Fruit fly (Drosophila melanogaster): ENCODE measurements around the gene Smyd4-2.
A peak's percentile ranks its signal among the peaks of the same experiment; 100 is the strongest.

The Smyd4-2 gene

DNA sequence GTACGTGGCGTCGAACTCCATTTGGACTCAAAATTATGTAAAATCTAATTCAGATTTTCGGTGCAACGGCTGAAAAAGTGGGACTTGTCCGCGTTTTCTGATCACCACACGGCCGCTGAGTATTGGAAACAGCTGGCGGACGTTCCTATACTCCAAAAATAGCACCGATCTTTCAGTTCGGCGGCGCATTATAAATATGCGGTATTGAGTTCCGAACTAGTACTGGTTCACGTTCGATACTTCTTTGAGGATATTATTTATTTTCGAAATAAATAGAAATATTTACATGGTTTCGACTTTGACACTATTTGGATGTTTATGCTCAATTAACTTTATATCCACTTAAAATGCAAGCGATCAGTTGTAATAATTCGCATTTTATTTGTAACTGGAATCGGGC, at the start of gene Smyd4-2:
Gene Smyd4-2 (minus strand): TSS at position 136 of the 400 bp plus-strand sequence.
- no peak for TF ChIP-seq Jra (GFP tag; optimal IDR thresholded peaks at IDR 0.05)
- TF ChIP-seq dmrt93B (GFP tag; optimal IDR thresholded peaks at IDR 0.05): no peak
- no peak for TF ChIP-seq Dfd (GFP tag; optimal IDR thresholded peaks at IDR 0.05)
- no peak for TF ChIP-seq Abd-B (GFP tag; optimal IDR thresholded peaks at IDR 0.05)
- TF ChIP-seq CG32264 (GFP tag; optimal IDR thresholded peaks at IDR 0.05): no peak
- no peak for TF ChIP-seq usp (GFP tag; optimal IDR thresholded peaks at IDR 0.05)
- no peak for TF ChIP-seq pan (optimal IDR thresholded peaks at IDR 0.05)
- no peak for TF ChIP-seq CrebA (GFP tag; optimal IDR thresholded peaks at IDR 0.05; ENCODE audit: borderline replicate concordance)
- TF ChIP-seq sv (GFP tag; optimal IDR thresholded peaks at IDR 0.05): no peak
- no peak for TF ChIP-seq Myc (optimal IDR thresholded peaks at IDR 0.05)
- no peak for TF ChIP-seq Hr83 (GFP tag; optimal IDR thresholded peaks at IDR 0.05; ENCODE audit: poor library complexity, severe bottlenecking)
- no peak for TF ChIP-seq HLH106 (tag; optimal IDR thresholded peaks at IDR 0.05)
- no peak for TF ChIP-seq woc (GFP tag; optimal IDR thresholded peaks at IDR 0.05)
- TF ChIP-seq lola (GFP tag; optimal IDR thresholded peaks at IDR 0.05): no peak

DNA sequence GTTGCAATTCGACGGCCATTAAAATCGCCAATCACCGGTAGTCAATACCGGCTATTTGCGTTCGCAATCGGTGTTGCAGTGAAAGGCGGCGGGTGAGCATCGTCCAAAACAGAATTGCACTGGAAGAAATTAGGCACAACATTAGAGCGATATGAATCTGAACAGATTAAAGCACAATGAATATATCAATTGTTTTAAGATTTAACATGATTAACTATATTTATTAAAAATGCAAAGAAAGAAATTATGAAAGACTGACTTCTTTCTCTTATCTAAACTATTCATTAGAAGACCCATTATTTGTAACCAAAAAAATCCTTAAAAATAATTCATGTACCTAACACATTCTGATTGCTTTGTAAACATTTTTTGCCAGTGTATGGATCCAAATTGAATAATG, 45.8 kb upstream of the Smyd4-2 start:
- TF ChIP-seq CG9705 (GFP tag; optimal IDR thresholded peaks at IDR 0.05): no peak

DNA sequence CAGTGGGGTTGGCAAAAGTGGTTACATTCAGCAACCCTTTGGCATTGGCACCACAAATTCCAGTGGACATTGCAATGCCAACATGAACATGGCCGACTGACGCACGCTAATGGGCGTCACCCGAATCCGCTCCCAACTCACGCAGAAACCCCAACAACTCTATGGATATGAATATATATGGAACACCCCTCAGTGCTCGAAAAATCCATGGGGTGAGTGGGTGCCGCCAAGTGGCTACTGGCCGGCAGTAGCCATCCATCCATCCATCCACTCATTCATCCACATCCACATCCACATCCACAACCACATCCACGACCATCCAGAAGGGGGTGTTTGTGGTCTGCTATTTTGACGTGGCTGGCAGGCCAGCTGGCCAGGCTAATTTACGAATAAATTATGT, 45.3 kb upstream of the Smyd4-2 start:
- TF ChIP-seq foxo (GFP tag; optimal IDR thresholded peaks at IDR 0.05) (no peak), Myc (optimal IDR thresholded peaks at IDR 0.05) (no peak), Vsx2 (GFP tag; optimal IDR thresholded peaks at IDR 0.05; ENCODE audit: partially characterized antibody) (no peak), Dif (GFP tag; optimal IDR thresholded peaks at IDR 0.05; ENCODE audit: partially characterized antibody) (no peak), dl (GFP tag; optimal IDR thresholded peaks at IDR 0.05; ENCODE audit: insufficient read depth in 1 of 2, partially characterized antibody in 2 of 2) (no peak), Mio (GFP tag; optimal IDR thresholded peaks at IDR 0.05) (no peak), dmrt93B (GFP tag; optimal IDR thresholded peaks at IDR 0.05) (no peak), lola (GFP tag; optimal IDR thresholded peaks at IDR 0.05) (no peak), Hr83 (GFP tag; optimal IDR thresholded peaks at IDR 0.05; ENCODE audit: poor library complexity, severe bottlenecking) (no peak), N (GFP tag; optimal IDR thresholded peaks at IDR 0.05) (no peak), h (GFP tag; optimal IDR thresholded peaks at IDR 0.05) (no peak), psq (GFP tag; optimal IDR thresholded peaks at IDR 0.05) (no peak), sage (GFP tag; optimal IDR thresholded peaks at IDR 0.05) (no peak), fru (GFP tag; optimal IDR thresholded peaks at IDR 0.05) (no peak), brk (GFP tag; optimal IDR thresholded peaks at IDR 0.05) (no peak)

DNA sequence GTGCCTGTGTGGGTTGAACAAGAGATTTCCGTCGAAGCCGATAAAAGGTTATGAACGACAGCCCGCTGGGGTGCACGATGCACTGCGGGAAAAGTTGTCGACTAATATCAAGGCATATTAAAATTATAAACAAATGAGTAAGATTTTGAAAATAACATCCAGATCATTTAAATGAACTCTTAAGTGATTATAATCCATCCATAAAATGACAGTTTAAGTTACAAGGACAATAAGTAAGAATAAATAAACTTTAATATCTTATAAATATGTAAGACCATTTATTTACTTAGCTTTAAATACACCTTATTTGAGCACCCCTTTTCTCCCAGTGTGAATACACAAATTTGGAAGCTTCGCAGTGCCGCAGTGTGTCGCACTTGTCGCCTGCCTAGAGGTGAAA, 42.3 kb upstream of the Smyd4-2 start:
- no peak for TF ChIP-seq psq (GFP tag; optimal IDR thresholded peaks at IDR 0.05)
- TF ChIP-seq h (GFP tag; optimal IDR thresholded peaks at IDR 0.05): peak; percentile 1

DNA sequence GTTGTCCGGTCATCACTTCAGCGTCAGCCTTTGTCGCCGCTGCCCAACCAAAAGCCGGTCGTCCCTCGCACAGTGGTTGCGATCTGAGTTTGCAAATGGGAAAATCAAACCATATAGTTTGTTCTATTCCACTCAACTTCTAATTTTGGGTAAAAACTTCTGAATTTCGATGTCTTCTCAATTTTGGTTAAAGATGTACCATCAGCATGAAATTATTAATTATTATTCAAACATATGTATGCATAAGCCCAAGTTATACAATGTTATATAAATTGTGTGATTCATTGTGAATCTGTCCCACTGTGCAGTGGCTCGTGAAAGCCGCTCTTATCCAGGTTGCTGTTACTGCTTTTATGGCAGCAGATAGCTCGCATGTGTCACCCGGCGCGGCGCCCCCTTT, 40.9 kb upstream of the Smyd4-2 start:
- TF ChIP-seq dl (GFP tag; optimal IDR thresholded peaks at IDR 0.05; ENCODE audit: insufficient read depth in 1 of 2, partially characterized antibody in 2 of 2): no peak
- no peak for TF ChIP-seq CG9705 (GFP tag; optimal IDR thresholded peaks at IDR 0.05)
- peak; percentile 52 for TF ChIP-seq OdsH (GFP tag; optimal IDR thresholded peaks at IDR 0.05)
- TF ChIP-seq HLH106 (tag; optimal IDR thresholded peaks at IDR 0.05): peak; percentile 46
- TF ChIP-seq Hnf4 (GFP tag; optimal IDR thresholded peaks at IDR 0.05): no peak
- TF ChIP-seq Hr78 (GFP tag; optimal IDR thresholded peaks at IDR 0.05): no peak
- peak; percentile 19 for TF ChIP-seq dmrt93B (GFP tag; optimal IDR thresholded peaks at IDR 0.05)
- peak; percentile 52 for TF ChIP-seq rgr (GFP tag; optimal IDR thresholded peaks at IDR 0.05)
- TF ChIP-seq sv (GFP tag; optimal IDR thresholded peaks at IDR 0.05): no peak
- no peak for TF ChIP-seq dsf (GFP tag; optimal IDR thresholded peaks at IDR 0.05; ENCODE audit: borderline replicate concordance)
- TF ChIP-seq woc (GFP tag; optimal IDR thresholded peaks at IDR 0.05): peak; percentile 63
- peak; percentile 61 for TF ChIP-seq ey (GFP tag; optimal IDR thresholded peaks at IDR 0.05)
- no peak for TF ChIP-seq CrebA (GFP tag; optimal IDR thresholded peaks at IDR 0.05; ENCODE audit: borderline replicate concordance)
- TF ChIP-seq Sp1 (GFP tag; optimal IDR thresholded peaks at IDR 0.05): peak; percentile 65
- peak; percentile 47 for TF ChIP-seq psq (GFP tag; optimal IDR thresholded peaks at IDR 0.05)
- TF ChIP-seq br (GFP tag; optimal IDR thresholded peaks at IDR 0.05): peak; percentile 51
- no peak for TF ChIP-seq jim (GFP tag; optimal IDR thresholded peaks at IDR 0.05)
- TF ChIP-seq h (GFP tag; optimal IDR thresholded peaks at IDR 0.05): peak; percentile 65
- TF ChIP-seq usp (GFP tag; optimal IDR thresholded peaks at IDR 0.05): no peak
- TF ChIP-seq Vsx2 (GFP tag; optimal IDR thresholded peaks at IDR 0.05; ENCODE audit: partially characterized antibody): no peak
- no peak for TF ChIP-seq Dif (GFP tag; optimal IDR thresholded peaks at IDR 0.05; ENCODE audit: partially characterized antibody)
- TF ChIP-seq Mio (GFP tag; optimal IDR thresholded peaks at IDR 0.05): no peak
- TF ChIP-seq sage (GFP tag; optimal IDR thresholded peaks at IDR 0.05): no peak
- TF ChIP-seq foxo (GFP tag; optimal IDR thresholded peaks at IDR 0.05): peak in 1 of 2 experiments; percentile 46
- peak; percentile 49 for TF ChIP-seq fru (GFP tag; optimal IDR thresholded peaks at IDR 0.05)
